Worm (Caenorhabditis elegans): ENCODE data around the gene damt-1.

damt-1 gene

DNA sequence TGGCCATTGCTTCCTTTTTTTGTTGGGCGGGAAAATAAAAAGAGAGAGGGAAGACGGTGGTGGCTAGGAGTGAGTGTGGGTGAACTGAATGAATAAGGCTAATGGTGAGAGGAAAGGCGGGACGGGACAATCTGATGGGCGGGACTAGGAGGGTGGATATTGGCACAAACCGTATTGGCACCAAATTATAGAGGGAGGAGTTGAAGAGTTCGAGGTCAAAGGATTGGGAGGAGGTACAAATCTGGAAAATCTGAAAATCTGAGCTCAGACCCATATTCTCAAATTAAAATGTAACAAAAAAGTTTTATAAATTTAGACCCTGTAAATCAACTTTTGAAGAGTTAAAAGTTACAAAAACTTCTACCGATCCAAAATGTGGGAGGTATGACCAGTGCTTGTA is 18.8 kb downstream of the damt-1 start, which contains the start of gene hlh-14:
hlh-14 (minus strand) TSS at position 101 of the 400 bp plus-strand sequence.
- TF ChIP-seq nhr-21 (tag; optimal IDR thresholded peaks at IDR 0.05): no peak
- TF ChIP-seq fos-1 (tag; optimal IDR thresholded peaks at IDR 0.05): no peak
- no peak for TF ChIP-seq nhr-10 (tag; optimal IDR thresholded peaks at IDR 0.05)
- no peak for TF ChIP-seq dmd-4 (tag; optimal IDR thresholded peaks at IDR 0.05)
- no peak for TF ChIP-seq nhr-23 (tag; optimal IDR thresholded peaks at IDR 0.05)
- TF ChIP-seq elt-1 (tag; optimal IDR thresholded peaks at IDR 0.05): no peak
- TF ChIP-seq nhr-129 (tag; optimal IDR thresholded peaks at IDR 0.05): no peak
- no peak for TF ChIP-seq nhr-237 (tag; optimal IDR thresholded peaks at IDR 0.05)
- no peak for TF ChIP-seq egl-27 (tag; optimal IDR thresholded peaks at IDR 0.05)
- TF ChIP-seq nhr-77 (tag; optimal IDR thresholded peaks at IDR 0.05): no peak
- no peak for TF ChIP-seq skn-1 (tag; optimal IDR thresholded peaks at IDR 0.05)
- no peak for TF ChIP-seq ceh-82 (tag; optimal IDR thresholded peaks at IDR 0.05)
- TF ChIP-seq unc-62 (GFP tag; optimal IDR thresholded peaks at IDR 0.05): no peak
- TF ChIP-seq nhr-6 (tag; optimal IDR thresholded peaks at IDR 0.05): no peak
- TF ChIP-seq R02D3.7 (tag; optimal IDR thresholded peaks at IDR 0.05): no peak
- no peak for TF ChIP-seq sem-4 (tag; optimal IDR thresholded peaks at IDR 0.05)
- no peak for TF ChIP-seq ama-1 (optimal IDR thresholded peaks at IDR 0.05)
- no peak for TF ChIP-seq lin-39 (tag; optimal IDR thresholded peaks at IDR 0.05)
- TF ChIP-seq ztf-11 (tag; optimal IDR thresholded peaks at IDR 0.05): no peak

DNA sequence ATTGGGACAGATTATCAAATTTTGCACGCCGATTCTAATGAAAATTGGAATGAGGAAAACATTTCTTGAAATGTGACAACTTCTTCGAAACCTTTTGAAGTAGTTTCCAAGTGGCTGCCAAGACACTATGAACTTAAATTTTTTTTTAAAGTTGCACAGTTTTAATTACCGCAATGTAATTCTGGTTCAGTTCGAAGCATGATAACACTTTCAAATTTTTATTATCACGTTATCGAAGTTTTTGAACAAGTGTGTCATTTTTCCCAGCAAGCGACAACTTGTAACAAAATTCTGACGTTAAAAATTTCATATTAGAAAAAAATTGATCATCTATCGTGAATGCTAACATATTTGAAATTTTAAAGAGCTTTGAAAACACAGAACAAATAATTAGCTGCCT is 22.8 kb downstream of the damt-1 start:
- no peak for TF ChIP-seq C34F6.9 (tag; optimal IDR thresholded peaks at IDR 0.05)
- no peak for TF ChIP-seq unc-62 (GFP tag; optimal IDR thresholded peaks at IDR 0.05)
- TF ChIP-seq nhr-10 (tag; optimal IDR thresholded peaks at IDR 0.05): no peak
- no peak for TF ChIP-seq nhr-11 (tag; optimal IDR thresholded peaks at IDR 0.05)
- TF ChIP-seq blmp-1 (tag; optimal IDR thresholded peaks at IDR 0.05; ENCODE audit: insufficient read depth): no peak
- TF ChIP-seq fos-1 (tag; optimal IDR thresholded peaks at IDR 0.05): peak; percentile 46
- no peak for TF ChIP-seq nhr-77 (tag; optimal IDR thresholded peaks at IDR 0.05)
- no peak for TF ChIP-seq Y55F3AM.14 (GFP tag; optimal IDR thresholded peaks at IDR 0.05)

DNA sequence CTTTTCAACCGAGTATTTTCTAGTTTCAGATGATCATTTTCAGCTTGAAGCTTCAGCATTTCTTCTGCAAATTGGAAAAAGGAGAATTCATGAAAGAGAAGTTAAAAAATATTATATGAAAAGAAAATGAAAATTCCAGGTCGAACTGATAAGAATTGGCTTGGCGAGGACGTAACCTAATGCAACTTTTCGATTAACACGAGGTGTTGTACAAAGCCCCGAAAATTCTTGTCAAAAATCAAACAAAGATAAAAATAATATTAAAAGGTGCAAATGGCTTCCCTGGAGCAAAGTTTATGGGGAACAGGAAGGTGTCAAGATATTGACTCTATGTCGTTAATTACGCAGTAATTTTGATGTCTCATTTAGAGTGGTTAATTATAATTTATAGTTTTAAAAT is 24.4 kb downstream of the damt-1 start:
- TF ChIP-seq fos-1 (tag; optimal IDR thresholded peaks at IDR 0.05): peak; percentile 48
- no peak for TF ChIP-seq unc-62 (GFP tag; optimal IDR thresholded peaks at IDR 0.05)
- no peak for TF ChIP-seq unc-55 (GFP tag; optimal IDR thresholded peaks at IDR 0.05)

- TF ChIP-seq sma-9 (GFP tag; optimal IDR thresholded peaks at IDR 0.05) (peak; percentile 3), sma-9 (tag; optimal IDR thresholded peaks at IDR 0.05) (no peak), lsy-2 (tag; optimal IDR thresholded peaks at IDR 0.05) (no peak)
These were observed 25.1 kb downstream of the damt-1 start, which contains the start of gene F10C1.9 for ce11 chrII:5745088-5745487. Gene F10C1.9 (minus strand): TSS chrII:5745284.

ce11 chrII:5747312-5747711 is 27.4 kb downstream of the damt-1 start:
- peak; percentile 82 for TF ChIP-seq fos-1 (tag; optimal IDR thresholded peaks at IDR 0.05)
- TF ChIP-seq C34F6.9 (tag; optimal IDR thresholded peaks at IDR 0.05): no peak
- TF ChIP-seq dmd-4 (tag; optimal IDR thresholded peaks at IDR 0.05): no peak

- TF ChIP-seq zag-1 (tag; optimal IDR thresholded peaks at IDR 0.05) (no peak), ceh-16 (tag; optimal IDR thresholded peaks at IDR 0.05) (no peak), ama-1 (optimal IDR thresholded peaks at IDR 0.05) (no peak), unc-62 (GFP tag; optimal IDR thresholded peaks at IDR 0.05) (no peak), C34F6.9 (tag; optimal IDR thresholded peaks at IDR 0.05) (no peak), crh-2 (tag; optimal IDR thresholded peaks at IDR 0.05) (peak; percentile 67), nhr-77 (tag; optimal IDR thresholded peaks at IDR 0.05) (no peak), elt-3 (tag; optimal IDR thresholded peaks at IDR 0.05) (no peak), mdl-1 (tag; optimal IDR thresholded peaks at IDR 0.05) (no peak), nhr-10 (tag; optimal IDR thresholded peaks at IDR 0.05) (no peak), nhr-23 (tag; optimal IDR thresholded peaks at IDR 0.05) (no peak), nhr-237 (tag; optimal IDR thresholded peaks at IDR 0.05) (no peak), blmp-1 (tag; optimal IDR thresholded peaks at IDR 0.05; ENCODE audit: insufficient read depth) (no peak), egl-27 (tag; optimal IDR thresholded peaks at IDR 0.05) (no peak), mab-5 (tag; optimal IDR thresholded peaks at IDR 0.05) (no peak), nhr-129 (tag; optimal IDR thresholded peaks at IDR 0.05) (no peak), gmeb-1 (tag; optimal IDR thresholded peaks at IDR 0.05) (peak; percentile 13), nhr-12 (tag; optimal IDR thresholded peaks at IDR 0.05) (no peak), alr-1 (tag; optimal IDR thresholded peaks at IDR 0.05) (no peak), lsy-2 (tag; optimal IDR thresholded peaks at IDR 0.05) (no peak), fos-1 (tag; optimal IDR thresholded peaks at IDR 0.05) (peak; percentile 97), ztf-1 (GFP tag; conservative IDR thresholded peaks at IDR 0.05) (no peak), F13H6.1 (tag; optimal IDR thresholded peaks at IDR 0.05) (peak; percentile 28), nhr-21 (tag; optimal IDR thresholded peaks at IDR 0.05) (no peak), nhr-25 (tag; optimal IDR thresholded peaks at IDR 0.05) (no peak), R02D3.7 (tag; optimal IDR thresholded peaks at IDR 0.05) (no peak), skn-1 (tag; optimal IDR thresholded peaks at IDR 0.05) (no peak), sma-9 (GFP tag; optimal IDR thresholded peaks at IDR 0.05) (peak; percentile 45), sma-9 (tag; optimal IDR thresholded peaks at IDR 0.05) (no peak)
These were observed 28.4 kb downstream of the damt-1 start for ce11 chrII:5748395-5748794.

Measured in whole organism, L2 larva.